Worm (Caenorhabditis elegans): ENCODE measurements around the gene Y116A8C.465.

DNA sequence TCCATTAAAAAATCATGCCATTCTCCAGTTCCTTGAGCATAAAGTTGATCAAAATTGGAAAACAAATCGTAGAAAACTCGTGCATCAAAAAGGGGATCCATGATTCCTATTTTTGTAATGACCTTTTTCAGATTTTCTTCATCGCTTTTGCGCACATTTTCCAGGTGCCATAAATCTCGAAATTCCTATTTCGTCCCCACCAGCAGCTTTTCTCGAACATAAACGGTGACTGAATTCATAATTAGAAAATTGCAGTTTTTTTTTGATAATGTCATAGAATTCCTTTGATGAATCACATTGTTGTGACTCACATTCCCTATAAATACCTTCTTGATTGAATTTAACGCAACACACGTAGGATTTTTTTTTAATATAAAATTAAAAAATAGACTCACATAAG lies 34.5 kb upstream of the Y116A8C.465 start, which contains the start of gene nhr-229:
- TF ChIP-seq T22C8.4 (GFP tag; IDR thresholded peaks at IDR 0.05) (no peak), cog-1 (tag; optimal IDR thresholded peaks at IDR 0.05) (no peak), ztf-29 (GFP tag; IDR thresholded peaks at IDR 0.05) (no peak), ztf-23 (GFP tag; IDR thresholded peaks at IDR 0.05) (no peak), flt-1 (GFP tag; IDR thresholded peaks at IDR 0.05) (no peak), tab-1 (GFP tag; IDR thresholded peaks at IDR 0.05) (no peak), med-1 (GFP tag; optimal IDR thresholded peaks at IDR 0.05; ENCODE audit: insufficient read depth) (no peak)
